Worm (Caenorhabditis elegans) whole organism, young adult: ENCODE data around the gene W07A12.4.

Source experiments
- ama-1 ChIP-seq, 3 experiments: fragments of 150-350 bp in 1 of 3; sonication (generic microtip) in 2 of 3; optimal IDR thresholded peaks; 2 replicates each; lab custom pipeline; 2014 to 2018; ENCODE audit warnings: missing biosample characterization in 2 of 3, missing genetic modification characterization in 2 of 3, missing genetic modification reagents in 2 of 3
- ceh-91 ChIP-seq: fragments of 200-800 bp; sonication (Bioruptor generic); IDR thresholded peaks from 2 replicates; pipeline ENCODE4 v1.3.6; 2022; ENCODE audit warnings: missing genetic modification reagents, missing genetic modification characterization, missing compliant biosample characterization
- let-607 ChIP-seq, 2 experiments: fragments of 200-800 bp in 1 of 2; sonication (Bioruptor generic) in 1 of 2; sonication (generic microtip) in 1 of 2; optimal IDR thresholded peaks; 2 replicates each; lab custom pipeline; 2016 to 2018; ENCODE audit warnings: mild to moderate bottlenecking in 2 of 2, missing compliant biosample characterization in 2 of 2, missing genetic modification characterization in 2 of 2, moderate library complexity in 2 of 2, missing genotype in 1 of 2
- mel-28 ChIP-seq: sonication (generic microtip); optimal IDR thresholded peaks from 2 replicates; lab custom pipeline; 2016; ENCODE audit warnings: borderline replicate concordance, mild to moderate bottlenecking, missing genetic modification characterization, missing compliant biosample characterization
- mes-4 ChIP-seq: sonication (generic microtip); optimal IDR thresholded peaks from 2 replicates; lab custom pipeline; 2016; ENCODE audit warnings: missing genotype, missing genetic modification characterization, missing compliant biosample characterization
- nfya-1 ChIP-seq: sonication (generic microtip); optimal IDR thresholded peaks from 2 replicates; lab custom pipeline; 2017; ENCODE audit warnings: antibody characterized with exemption, missing compliant biosample characterization, missing genetic modification characterization, borderline replicate concordance; ENCODE audit not compliant: insufficient read depth
- snpc-1.3 ChIP-seq: sonication (generic microtip); optimal IDR thresholded peaks from 2 replicates; lab custom pipeline; 2017; ENCODE audit warnings: missing genetic modification characterization, mild to moderate bottlenecking, missing compliant biosample characterization, antibody characterized with exemption, moderate library complexity, missing genotype, missing genetic modification reagents; ENCODE audit not compliant: insufficient read depth
- snpc-4 ChIP-seq, 5 experiments: fragments of 150-350 bp in 1 of 5; sonication (generic microtip) in 4 of 5; optimal IDR thresholded peaks; 2 replicates each; lab custom pipeline; 2014 to 2018; ENCODE audit warnings: missing genetic modification characterization in 5 of 5, missing biosample characterization in 3 of 5, antibody characterized with exemption in 2 of 5, mild to moderate bottlenecking in 2 of 5, missing compliant biosample characterization in 2 of 5, missing genotype in 2 of 5, moderate library complexity in 2 of 5, missing genetic modification reagents in 1 of 5
- ztf-6 ChIP-seq: fragments of 200-800 bp; sonication (Bioruptor generic); IDR thresholded peaks from 2 replicates; pipeline ENCODE4 v1.3.6; 2022; ENCODE audit warnings: missing genetic modification reagents, missing genetic modification characterization, missing compliant biosample characterization

DNA sequence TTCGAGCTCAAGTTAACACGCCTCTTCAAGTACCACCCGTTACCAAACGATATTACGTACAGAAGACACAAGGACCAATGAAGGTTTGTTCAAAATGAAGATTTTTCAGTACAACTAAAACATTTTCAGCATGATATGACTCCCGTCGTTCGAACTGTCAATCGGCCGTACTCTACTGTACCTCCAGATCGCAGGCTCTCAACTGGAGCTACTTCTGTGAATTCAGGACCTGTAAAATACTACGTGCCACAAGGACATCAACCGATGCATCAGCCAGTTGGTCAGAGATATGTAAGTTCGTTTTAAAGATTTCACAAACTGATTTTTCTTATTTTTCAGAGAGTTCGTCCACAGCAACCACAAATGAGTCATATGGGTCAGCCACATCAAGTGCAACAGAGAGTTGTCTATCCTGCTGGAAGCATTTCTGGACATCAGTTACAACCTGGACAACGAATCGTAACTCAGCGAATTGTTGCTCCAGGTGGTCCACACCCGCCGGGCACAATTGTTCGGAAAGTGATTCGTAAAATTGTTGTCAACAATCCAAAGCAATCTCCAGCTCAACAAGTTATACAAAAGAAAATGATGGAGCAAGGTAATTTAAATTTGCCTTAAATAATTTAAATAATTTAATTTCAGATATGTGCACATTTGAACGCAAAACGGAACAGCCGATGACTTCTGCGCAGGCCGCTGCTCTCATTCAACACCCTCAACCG lies 25.6 kb downstream of the W07A12.4 start:
- TF ChIP-seq snpc-4 (GFP tag; optimal IDR thresholded peaks at IDR 0.05; lab: Kevin White, UChicago), result no peak
- TF ChIP-seq snpc-4 (tag; optimal IDR thresholded peaks at IDR 0.05; lab: Kevin White, UChicago), result no peak
- no peak for TF ChIP-seq mel-28 (tag; lab: Kevin White, UChicago)
- TF ChIP-seq nfya-1 (tag; lab: Kevin White, UChicago), result no peak
- TF ChIP-seq ztf-6, result no peak
- no peak for TF ChIP-seq ceh-91
- TF ChIP-seq let-607 (tag; optimal IDR thresholded peaks at IDR 0.05; lab: Kevin White, UChicago), result no peak
- TF ChIP-seq snpc-1.3 (tag; lab: Kevin White, UChicago), result no peak
- no peak for TF ChIP-seq mes-4 (tag; lab: Kevin White, UChicago)
- TF ChIP-seq ama-1 (optimal IDR thresholded peaks at IDR 0.05; lab: Kevin White, UChicago), result no peak
- TF ChIP-seq ama-1 (GFP tag; optimal IDR thresholded peaks at IDR 0.05; lab: Kevin White, UChicago), result no peak
